Worm (Caenorhabditis elegans): ENCODE results near the gene tsp-3.
A peak's percentile ranks its signal among the peaks of the same experiment; 100 is the strongest.

Gene tsp-3

ce11 chrIII:13222772-13223171 lies 10.3 kb downstream of the tsp-3 start, which contains the start of gene Y43F4A.1:
TSS of gene Y43F4A.1 (plus strand) at chrIII:13223072.
- no peak for TF ChIP-seq ceh-9 (tag; optimal IDR thresholded peaks at IDR 0.05)

ce11 chrIII:13224395-13224794 lies 11.9 kb downstream of the tsp-3 start:
- no peak for TF ChIP-seq syd-9 (tag; optimal IDR thresholded peaks at IDR 0.05)
- TF ChIP-seq hlh-30 (tag; optimal IDR thresholded peaks at IDR 0.05; ENCODE audit: insufficient read depth): peak; percentile 51
- no peak for TF ChIP-seq ttx-3 (tag; optimal IDR thresholded peaks at IDR 0.05)
- TF ChIP-seq ceh-34 (tag; optimal IDR thresholded peaks at IDR 0.05): no peak
- no peak for TF ChIP-seq ref-2 (tag; optimal IDR thresholded peaks at IDR 0.05)
- TF ChIP-seq eyg-1 (tag; optimal IDR thresholded peaks at IDR 0.05): no peak
- peak; percentile 22 for TF ChIP-seq che-1 (tag; optimal IDR thresholded peaks at IDR 0.05)
- TF ChIP-seq ceh-31 (tag; optimal IDR thresholded peaks at IDR 0.05): no peak
- TF ChIP-seq unc-55 (GFP tag; optimal IDR thresholded peaks at IDR 0.05): no peak
- no peak for TF ChIP-seq nhr-232 (tag; optimal IDR thresholded peaks at IDR 0.05)
- no peak for TF ChIP-seq ztf-16 (tag; optimal IDR thresholded peaks at IDR 0.05)
- TF ChIP-seq ceh-22 (tag; optimal IDR thresholded peaks at IDR 0.05): no peak
- no peak for TF ChIP-seq ceh-2 (tag; optimal IDR thresholded peaks at IDR 0.05)
- TF ChIP-seq hlh-6 (tag; optimal IDR thresholded peaks at IDR 0.05): peak; percentile 6
- no peak for TF ChIP-seq Y22D7AL.16 (tag; optimal IDR thresholded peaks at IDR 0.05)
- TF ChIP-seq sox-4 (tag; optimal IDR thresholded peaks at IDR 0.05): no peak
- TF ChIP-seq hlh-15 (tag; optimal IDR thresholded peaks at IDR 0.05): no peak
- TF ChIP-seq pros-1 (tag; optimal IDR thresholded peaks at IDR 0.05): no peak
- TF ChIP-seq F13H6.1 (tag; optimal IDR thresholded peaks at IDR 0.05): no peak
- no peak for TF ChIP-seq rnt-1 (tag; optimal IDR thresholded peaks at IDR 0.05)
- no peak for TF ChIP-seq fkh-10 (GFP tag; optimal IDR thresholded peaks at IDR 0.05)
- no peak for TF ChIP-seq fkh-6 (tag; optimal IDR thresholded peaks at IDR 0.05)
- TF ChIP-seq ets-4 (tag; optimal IDR thresholded peaks at IDR 0.05): no peak
- no peak for TF ChIP-seq unc-3 (GFP tag; conservative IDR thresholded peaks at IDR 0.05)
- no peak for TF ChIP-seq unc-3 (tag; optimal IDR thresholded peaks at IDR 0.05)
- TF ChIP-seq ceh-9 (tag; optimal IDR thresholded peaks at IDR 0.05): no peak
- TF ChIP-seq ceh-48 (tag; optimal IDR thresholded peaks at IDR 0.05): no peak
- no peak for TF ChIP-seq ceh-45 (GFP tag; IDR thresholded peaks at IDR 0.05)
- TF ChIP-seq K02D7.2 (tag; optimal IDR thresholded peaks at IDR 0.05): no peak
- peak; percentile 36 for TF ChIP-seq tbx-2 (tag; optimal IDR thresholded peaks at IDR 0.05)
- no peak for TF ChIP-seq K09A11.1 (tag; optimal IDR thresholded peaks at IDR 0.05; ENCODE audit: insufficient read depth)
- TF ChIP-seq pha-2 (tag; optimal IDR thresholded peaks at IDR 0.05): no peak
- no peak for TF ChIP-seq elt-4 (tag; optimal IDR thresholded peaks at IDR 0.05)
- TF ChIP-seq madf-2 (tag; optimal IDR thresholded peaks at IDR 0.05): no peak
- no peak for TF ChIP-seq zip-5 (tag; optimal IDR thresholded peaks at IDR 0.05)
- no peak for TF ChIP-seq sdc-2 (tag; optimal IDR thresholded peaks at IDR 0.05)
- TF ChIP-seq ceh-18 (tag; optimal IDR thresholded peaks at IDR 0.05): no peak
- TF ChIP-seq tbx-7 (tag; optimal IDR thresholded peaks at IDR 0.05): no peak
- no peak for TF ChIP-seq C38D4.7 (GFP tag; optimal IDR thresholded peaks at IDR 0.05)
- TF ChIP-seq unc-86 (tag; optimal IDR thresholded peaks at IDR 0.05): no peak
- TF ChIP-seq nhr-11 (tag; optimal IDR thresholded peaks at IDR 0.05): no peak
- TF ChIP-seq hlh-8 (tag; optimal IDR thresholded peaks at IDR 0.05): no peak
- TF ChIP-seq pat-9 (tag; optimal IDR thresholded peaks at IDR 0.05): peak; percentile 50
- TF ChIP-seq mec-3 (tag; optimal IDR thresholded peaks at IDR 0.05; ENCODE audit: borderline replicate concordance): no peak
- no peak for TF ChIP-seq pha-4 (tag; optimal IDR thresholded peaks at IDR 0.05)

Measured in whole organism, late embryonic.